Worm (Caenorhabditis elegans) whole organism, early embryonic: ENCODE measurements around the gene slc-25A18.2.

Experiments used
- B0310.2 ChIP-seq: sonication (generic microtip); optimal IDR thresholded peaks from 2 replicates; lab custom pipeline; 2016; ENCODE audit warnings: mild to moderate bottlenecking, missing genetic modification characterization, missing compliant biosample characterization
- F13C5.2 ChIP-seq: sonication (generic microtip); optimal IDR thresholded peaks from 2 replicates; lab custom pipeline; 2017; ENCODE audit warnings: mild to moderate bottlenecking, missing genetic modification characterization, inconsistent platforms, missing compliant biosample characterization
- aly-1 ChIP-seq: sonication (generic microtip); optimal IDR thresholded peaks from 2 replicates; lab custom pipeline; 2016; ENCODE audit warnings: missing genetic modification characterization, missing compliant biosample characterization
- ama-1 ChIP-seq: fragments of 150-350 bp; optimal IDR thresholded peaks from 2 replicates; lab custom pipeline; 2014
- ceh-13 ChIP-seq: fragments of 200-800 bp; sonication (Bioruptor generic); optimal IDR thresholded peaks from 2 replicates; lab custom pipeline; 2018; ENCODE audit warnings: mild to moderate bottlenecking, missing genetic modification characterization, missing compliant biosample characterization
- ceh-36 ChIP-seq: sonication (generic microtip); optimal IDR thresholded peaks from 2 replicates; lab custom pipeline; 2016; ENCODE audit warnings: missing genetic modification characterization, inconsistent platforms, missing compliant biosample characterization
- ets-7 ChIP-seq: sonication (generic microtip); optimal IDR thresholded peaks from 2 replicates; lab custom pipeline; 2016; ENCODE audit warnings: missing genotype, missing genetic modification characterization, missing compliant biosample characterization
- flt-1 ChIP-seq: fragments of 200-800 bp; sonication (Bioruptor generic); IDR thresholded peaks from 2 replicates; pipeline ENCODE4 v1.3.6; 2022; ENCODE audit warnings: missing genetic modification characterization, missing compliant biosample characterization
- hmbx-1 ChIP-seq: sonication (generic microtip); optimal IDR thresholded peaks from 2 replicates; lab custom pipeline; 2016; ENCODE audit warnings: mild to moderate bottlenecking, missing genetic modification characterization, missing compliant biosample characterization
- hmg-4 ChIP-seq: fragments of 200-800 bp; sonication (Bioruptor generic); optimal IDR thresholded peaks from 2 replicates; lab custom pipeline; 2018; ENCODE audit warnings: mild to moderate bottlenecking, missing genetic modification characterization, missing compliant biosample characterization
- hnd-1 ChIP-seq: sonication (generic microtip); optimal IDR thresholded peaks from 2 replicates; lab custom pipeline; 2016; ENCODE audit warnings: missing genetic modification characterization, missing compliant biosample characterization
- pes-1 ChIP-seq: fragments of 200-800 bp; sonication (Bioruptor generic); IDR thresholded peaks from 2 replicates; pipeline ENCODE4 v1.3.6; 2022; ENCODE audit warnings: missing genetic modification reagents, missing genetic modification characterization, missing compliant biosample characterization
- scrt-1 ChIP-seq: fragments of 200-800 bp; sonication (Bioruptor generic); IDR thresholded peaks from 2 replicates; pipeline ENCODE4 v1.3.6; 2022; ENCODE audit warnings: missing genetic modification characterization, missing compliant biosample characterization
- sea-1 ChIP-seq: fragments of 200-800 bp; sonication (Bioruptor generic); conservative IDR thresholded peaks from 2 replicates; pipeline ENCODE4 v1.3.6; 2022; ENCODE audit warnings: missing genetic modification characterization, missing compliant biosample characterization
- tbx-11 ChIP-seq: fragments of 200-800 bp; sonication (Bioruptor generic); IDR thresholded peaks from 2 replicates; pipeline ENCODE4 v1.3.6; 2022; ENCODE audit warnings: missing genetic modification characterization, missing compliant biosample characterization
- tbx-37 ChIP-seq: fragments of 200-800 bp; sonication (Bioruptor generic); conservative IDR thresholded peaks from 2 replicates; pipeline ENCODE4 v1.3.6; 2022; ENCODE audit warnings: missing genetic modification reagents, missing genetic modification characterization, missing compliant biosample characterization
- tra-4 ChIP-seq: sonication (generic microtip); optimal IDR thresholded peaks from 2 replicates; lab custom pipeline; 2017; ENCODE audit warnings: missing genetic modification characterization, missing compliant biosample characterization

Gene slc-25A18.2

ce11 chrIV:7478134-7478533 lies 3.3 kb downstream of the slc-25A18.2 start, which contains the start of gene rod-1:
Gene rod-1, plus strand, starts transcription at chrIV:7478452.
- TF ChIP-seq ceh-13 (GFP tag; lab: Kevin White, UChicago) = no peak
- TF ChIP-seq tbx-11 (GFP tag; lab: Robert Waterston, UW) = no peak
- TF ChIP-seq aly-1 (tag; lab: Kevin White, UChicago) = no peak
- TF ChIP-seq scrt-1 (GFP tag; lab: Robert Waterston, UW) = no peak
- no peak for TF ChIP-seq hnd-1 (tag; lab: Kevin White, UChicago)

ce11 chrIV:7485565-7486200 lies 10.8 kb downstream of the slc-25A18.2 start:
- TF ChIP-seq tbx-11 (GFP tag; lab: Robert Waterston, UW) (peak; percentile 8; the same call in 1 of the 2 replicates), flt-1 (peak; percentile 39; the same call in 1 of the 2 replicates), sea-1 (GFP tag; lab: Robert Waterston, UW) (peak; percentile 76), ama-1 (lab: Kevin White, UChicago) (peak; percentile 69), aly-1 (tag; lab: Kevin White, UChicago) (peak; percentile 39)

- TF ChIP-seq ceh-13 (GFP tag; lab: Kevin White, UChicago) (no peak), tra-4 (peak; percentile 20), F13C5.2 (peak; percentile 52), ceh-36 (tag; lab: Kevin White, UChicago) (peak; percentile 31), pes-1 (GFP tag; lab: Robert Waterston, UW) (0 out of 2 replicates have a peak, but pooled peaks have one; percentile 4), hmbx-1 (tag; lab: Kevin White, UChicago) (no peak), flt-1 (no peak), tbx-11 (GFP tag; lab: Robert Waterston, UW) (no peak), aly-1 (tag; lab: Kevin White, UChicago) (peak; percentile 79), ets-7 (tag; lab: Kevin White, UChicago) (no peak), sea-1 (GFP tag; lab: Robert Waterston, UW) (no peak), hnd-1 (tag; lab: Kevin White, UChicago) (no peak), tbx-37 (GFP tag; lab: Robert Waterston, UW) (no peak), hmg-4 (GFP tag; lab: Kevin White, UChicago) (peak; percentile 36), B0310.2 (peak; percentile 46), ama-1 (lab: Kevin White, UChicago) (peak; percentile 95), scrt-1 (GFP tag; lab: Robert Waterston, UW) (no peak)
These were observed 11.5 kb downstream of the slc-25A18.2 start, which contains the start of the genes his-61 and his-62 for ce11 chrIV:7486201-7486947. Gene his-61, minus strand, starts transcription at chrIV:7486217. Gene his-62, plus strand, starts transcription at chrIV:7486545.

ce11 chrIV:7487554-7488456 lies 13.0 kb downstream of the slc-25A18.2 start, which contains the start of the genes his-60 and his-59:
Gene his-60, minus strand, starts transcription at chrIV:7487992.
Gene his-59, plus strand, starts transcription at chrIV:7488249.
- TF ChIP-seq ceh-13 (GFP tag; lab: Kevin White, UChicago) = peak; percentile 45
- TF ChIP-seq tbx-11 (GFP tag; lab: Robert Waterston, UW) = no peak; the same call in 1 of the 2 replicates
- TF ChIP-seq ceh-36 (tag; lab: Kevin White, UChicago) = peak; percentile 77
- TF ChIP-seq F13C5.2 = peak; percentile 47
- peak; percentile 84 for TF ChIP-seq pes-1 (GFP tag; lab: Robert Waterston, UW)
- 0 out of 2 replicates have a peak, but pooled peaks have one; percentile 45 for TF ChIP-seq scrt-1 (GFP tag; lab: Robert Waterston, UW)
- peak; percentile 67 for TF ChIP-seq B0310.2
- TF ChIP-seq hmbx-1 (tag; lab: Kevin White, UChicago) = peak; percentile 70
- TF ChIP-seq flt-1 = peak; percentile 58
- TF ChIP-seq tbx-37 (GFP tag; lab: Robert Waterston, UW) = no peak
- peak; percentile 76 for TF ChIP-seq tra-4
- TF ChIP-seq ets-7 (tag; lab: Kevin White, UChicago) = no peak
- TF ChIP-seq hmg-4 (GFP tag; lab: Kevin White, UChicago) = peak; percentile 56
- peak; percentile 98 for TF ChIP-seq ama-1 (lab: Kevin White, UChicago)
- peak; percentile 79 for TF ChIP-seq sea-1 (GFP tag; lab: Robert Waterston, UW)
- peak; percentile 98 for TF ChIP-seq aly-1 (tag; lab: Kevin White, UChicago)
- TF ChIP-seq hnd-1 (tag; lab: Kevin White, UChicago) = no peak

ce11 chrIV:7488457-7488783 lies 13.6 kb downstream of the slc-25A18.2 start:
- TF ChIP-seq ets-7 (tag; lab: Kevin White, UChicago) (no peak), pes-1 (GFP tag; lab: Robert Waterston, UW) (peak; percentile 56; the same call in 1 of the 2 replicates), tbx-11 (GFP tag; lab: Robert Waterston, UW) (peak; percentile 23; the same call in 1 of the 2 replicates), ama-1 (lab: Kevin White, UChicago) (peak; percentile 93), hmg-4 (GFP tag; lab: Kevin White, UChicago) (no peak), aly-1 (tag; lab: Kevin White, UChicago) (peak; percentile 99), ceh-13 (GFP tag; lab: Kevin White, UChicago) (no peak), tra-4 (no peak), tbx-37 (GFP tag; lab: Robert Waterston, UW) (no peak)

- TF ChIP-seq sea-1 (GFP tag; lab: Robert Waterston, UW) (no peak), ets-7 (tag; lab: Kevin White, UChicago) (no peak), tra-4 (no peak), scrt-1 (GFP tag; lab: Robert Waterston, UW) (no peak), ama-1 (lab: Kevin White, UChicago) (no peak), tbx-37 (GFP tag; lab: Robert Waterston, UW) (no peak), flt-1 (no peak), hmbx-1 (tag; lab: Kevin White, UChicago) (no peak), aly-1 (tag; lab: Kevin White, UChicago) (no peak), ceh-13 (GFP tag; lab: Kevin White, UChicago) (no peak), pes-1 (GFP tag; lab: Robert Waterston, UW) (no peak), hnd-1 (tag; lab: Kevin White, UChicago) (no peak), tbx-11 (GFP tag; lab: Robert Waterston, UW) (no peak)
These were observed 16.6 kb downstream of the slc-25A18.2 start, which contains the start of gene F55G1.1 for ce11 chrIV:7491464-7491863. Gene F55G1.1, plus strand, starts transcription at chrIV:7491764.
